Worm (Caenorhabditis elegans) whole organism, young adult: ENCODE results near the gene nspa-2.

Experiments used
- B0019.2 ChIP-seq: fragments of 200-800 bp; sonication (Bioruptor generic); conservative IDR thresholded peaks from 2 replicates; pipeline ENCODE4 v1.3.6; 2022; ENCODE audit warnings: missing genetic modification reagents, missing genetic modification characterization, missing compliant biosample characterization
- B0261.1 ChIP-seq: sonication (generic microtip); optimal IDR thresholded peaks from 2 replicates; lab custom pipeline; 2016; ENCODE audit warnings: mild to moderate bottlenecking, missing genetic modification characterization, moderate library complexity, missing compliant biosample characterization
- C06A6.2 ChIP-seq: fragments of 200-800 bp; sonication (Bioruptor generic); conservative IDR thresholded peaks from 2 replicates; pipeline ENCODE4 v1.3.6; 2022; ENCODE audit warnings: missing genetic modification characterization, missing compliant biosample characterization
- C17E4.6 ChIP-seq: fragments of 200-800 bp; sonication (Bioruptor generic); IDR thresholded peaks from 2 replicates; pipeline ENCODE4 v1.3.6; 2022; ENCODE audit warnings: missing genetic modification reagents, missing genetic modification characterization, missing compliant biosample characterization
- D2030.7 ChIP-seq: fragments of 200-800 bp; sonication (Bioruptor generic); IDR thresholded peaks from 2 replicates; pipeline ENCODE4 v1.3.6; 2022; ENCODE audit warnings: missing genetic modification reagents, missing genetic modification characterization, missing compliant biosample characterization
- F33H1.4 ChIP-seq: fragments of 200-800 bp; sonication (Bioruptor generic); IDR thresholded peaks from 2 replicates; pipeline ENCODE4 v1.3.6; 2022; ENCODE audit warnings: missing genetic modification reagents, missing genetic modification characterization, missing compliant biosample characterization
- F49E8.2 ChIP-seq: sonication (generic microtip); optimal IDR thresholded peaks from 3 replicates; lab custom pipeline; 2017; ENCODE audit warnings: missing genetic modification characterization, mild to moderate bottlenecking, missing compliant biosample characterization, antibody characterized with exemption, moderate library complexity; ENCODE audit not compliant: insufficient read depth
- K11D2.4 ChIP-seq: fragments of 200-800 bp; sonication (Bioruptor generic); IDR thresholded peaks from 2 replicates; pipeline ENCODE4 v1.3.6; 2022; ENCODE audit warnings: missing genetic modification reagents, missing genetic modification characterization, missing compliant biosample characterization
- K12H6.12 ChIP-seq: fragments of 200-800 bp; sonication (Bioruptor generic); optimal IDR thresholded peaks from 2 replicates; lab custom pipeline; 2018; ENCODE audit warnings: mild to moderate bottlenecking, missing genetic modification characterization, missing compliant biosample characterization
- T07F8.4 ChIP-seq: sonication (generic microtip); optimal IDR thresholded peaks from 2 replicates; lab custom pipeline; 2016; ENCODE audit warnings: mild to moderate bottlenecking, missing genetic modification characterization, moderate library complexity, missing compliant biosample characterization
- T26A5.8 ChIP-seq: sonication (generic microtip); optimal IDR thresholded peaks from 2 replicates; lab custom pipeline; 2016; ENCODE audit warnings: missing genetic modification characterization, missing compliant biosample characterization
- Y56A3A.18 ChIP-seq: fragments of 200-800 bp; sonication (Bioruptor generic); IDR thresholded peaks from 2 replicates; pipeline ENCODE4 v1.3.6; 2022; ENCODE audit warnings: missing genetic modification reagents, missing genetic modification characterization, missing compliant biosample characterization
- Y95B8A.8 ChIP-seq: fragments of 200-800 bp; sonication (Bioruptor generic); IDR thresholded peaks from 2 replicates; pipeline ENCODE4 v1.3.6; 2022; ENCODE audit warnings: missing genetic modification reagents, missing genetic modification characterization, missing compliant biosample characterization
- attf-5 ChIP-seq: fragments of 200-800 bp; sonication (Bioruptor generic); optimal IDR thresholded peaks from 2 replicates; lab custom pipeline; 2018; ENCODE audit warnings: mild to moderate bottlenecking, missing genetic modification characterization, missing compliant biosample characterization
- ceh-100 ChIP-seq: fragments of 200-800 bp; sonication (Bioruptor generic); IDR thresholded peaks from 2 replicates; pipeline ENCODE4 v1.3.6; 2022; ENCODE audit warnings: missing genetic modification reagents, missing genetic modification characterization, missing compliant biosample characterization
- ceh-91 ChIP-seq: fragments of 200-800 bp; sonication (Bioruptor generic); IDR thresholded peaks from 2 replicates; pipeline ENCODE4 v1.3.6; 2022; ENCODE audit warnings: missing genetic modification reagents, missing genetic modification characterization, missing compliant biosample characterization
- dpff-1 ChIP-seq: sonication (generic microtip); optimal IDR thresholded peaks from 2 replicates; lab custom pipeline; 2017; ENCODE audit warnings: mild to moderate bottlenecking, missing genetic modification characterization, missing compliant biosample characterization
- egl-44 ChIP-seq: fragments of 200-800 bp; sonication (Bioruptor generic); IDR thresholded peaks from 2 replicates; pipeline ENCODE4 v1.3.6; 2022; ENCODE audit warnings: missing genetic modification reagents, missing genetic modification characterization, missing compliant biosample characterization
- egrh-3 ChIP-seq: fragments of 200-800 bp; sonication (Bioruptor generic); IDR thresholded peaks from 2 replicates; pipeline ENCODE4 v1.3.6; 2022; ENCODE audit warnings: missing genetic modification reagents, missing genetic modification characterization, missing compliant biosample characterization
- ekl-4 ChIP-seq: fragments of 200-800 bp; sonication (Bioruptor generic); IDR thresholded peaks from 2 replicates; pipeline ENCODE4 v1.3.6; 2022; ENCODE audit warnings: missing genetic modification reagents, missing genetic modification characterization, missing compliant biosample characterization
- ets-4 ChIP-seq: fragments of 200-800 bp; sonication (Bioruptor generic); optimal IDR thresholded peaks from 2 replicates; lab custom pipeline; 2018; ENCODE audit warnings: mild to moderate bottlenecking, missing genetic modification characterization, missing compliant biosample characterization
- hlh-12 ChIP-seq: sonication (generic microtip); optimal IDR thresholded peaks from 2 replicates; lab custom pipeline; 2016; ENCODE audit warnings: missing genetic modification characterization, missing compliant biosample characterization
- hmg-1.2 ChIP-seq: fragments of 200-800 bp; sonication (Bioruptor generic); IDR thresholded peaks from 2 replicates; pipeline ENCODE4 v1.3.6; 2022; ENCODE audit warnings: missing genetic modification reagents, missing genetic modification characterization, missing compliant biosample characterization
- let-607 ChIP-seq, 2 experiments: fragments of 200-800 bp in 1 of 2; sonication (Bioruptor generic) in 1 of 2; sonication (generic microtip) in 1 of 2; optimal IDR thresholded peaks; 2 replicates each; lab custom pipeline; 2016 to 2018; ENCODE audit warnings: mild to moderate bottlenecking in 2 of 2, missing compliant biosample characterization in 2 of 2, missing genetic modification characterization in 2 of 2, moderate library complexity in 2 of 2, missing genotype in 1 of 2
- lsl-1 ChIP-seq: fragments of 200-800 bp; sonication (Bioruptor generic); optimal IDR thresholded peaks from 2 replicates; lab custom pipeline; 2018; ENCODE audit warnings: mild to moderate bottlenecking, missing genetic modification characterization, moderate library complexity, missing compliant biosample characterization
- madf-10 ChIP-seq: sonication (generic microtip); optimal IDR thresholded peaks from 2 replicates; lab custom pipeline; 2016; ENCODE audit warnings: mild to moderate bottlenecking, missing genetic modification characterization, missing compliant biosample characterization
- madf-3 ChIP-seq: fragments of 200-800 bp; sonication (Bioruptor generic); IDR thresholded peaks from 2 replicates; pipeline ENCODE4 v1.3.6; 2022; ENCODE audit warnings: missing genetic modification reagents, missing genetic modification characterization, missing compliant biosample characterization
- nfya-1 ChIP-seq: sonication (generic microtip); optimal IDR thresholded peaks from 2 replicates; lab custom pipeline; 2017; ENCODE audit warnings: antibody characterized with exemption, missing compliant biosample characterization, missing genetic modification characterization, borderline replicate concordance; ENCODE audit not compliant: insufficient read depth
- nfyb-1 ChIP-seq: fragments of 200-800 bp; sonication (Bioruptor generic); IDR thresholded peaks from 2 replicates; pipeline ENCODE4 v1.3.6; 2022; ENCODE audit warnings: missing genetic modification reagents, missing genetic modification characterization, missing compliant biosample characterization
- nhr-120 ChIP-seq: fragments of 200-800 bp; sonication (Bioruptor generic); IDR thresholded peaks from 2 replicates; pipeline ENCODE4 v1.3.6; 2022; ENCODE audit warnings: missing genetic modification characterization, missing compliant biosample characterization
- nhr-80 ChIP-seq: sonication (generic microtip); optimal IDR thresholded peaks from 2 replicates; lab custom pipeline; 2016; ENCODE audit warnings: missing genetic modification characterization, missing compliant biosample characterization
- pha-4 ChIP-seq: fragments of 150-350 bp; sonication (generic microtip); optimal IDR thresholded peaks from 2 replicates; lab custom pipeline; 2014; ENCODE audit warnings: missing biosample characterization, missing genetic modification reagents, missing genetic modification characterization
- rec-8 ChIP-seq, 2 experiments: sonication (generic microtip); optimal IDR thresholded peaks; 2 replicates each; lab custom pipeline; 2016; ENCODE audit warnings: mild to moderate bottlenecking in 2 of 2, missing genetic modification characterization in 2 of 2, missing genetic modification reagents in 2 of 2, missing genotype in 2 of 2, missing biosample characterization in 1 of 2, missing compliant biosample characterization in 1 of 2, moderate library complexity in 1 of 2
- repo-1 ChIP-seq: sonication (generic microtip); optimal IDR thresholded peaks from 2 replicates; lab custom pipeline; 2017; ENCODE audit warnings: mild to moderate bottlenecking, missing genetic modification characterization, missing compliant biosample characterization
- rpc-1 ChIP-seq, 2 experiments: fragments of 150-350 bp in 1 of 2; sonication (generic microtip) in 1 of 2; optimal IDR thresholded peaks; 2 replicates each; lab custom pipeline; 2014 to 2018; ENCODE audit warnings: missing biosample characterization in 1 of 2, missing genetic modification characterization in 1 of 2, missing genetic modification reagents in 1 of 2, missing genotype in 1 of 2
- sea-2 ChIP-seq: fragments of 200-800 bp; sonication (Bioruptor generic); IDR thresholded peaks from 2 replicates; pipeline ENCODE4 v1.3.6; 2022; ENCODE audit warnings: missing genetic modification characterization, missing compliant biosample characterization
- snpc-1.1 ChIP-seq: sonication (generic microtip); optimal IDR thresholded peaks from 2 replicates; lab custom pipeline; 2017; ENCODE audit warnings: missing genetic modification characterization, mild to moderate bottlenecking, missing compliant biosample characterization, antibody characterized with exemption, moderate library complexity, missing genotype, missing genetic modification reagents; ENCODE audit not compliant: insufficient read depth
- snpc-3.4 ChIP-seq: sonication (generic microtip); optimal IDR thresholded peaks from 2 replicates; lab custom pipeline; 2017; ENCODE audit warnings: missing genetic modification characterization, mild to moderate bottlenecking, missing compliant biosample characterization, antibody characterized with exemption, moderate library complexity, missing genotype, missing genetic modification reagents
- snpc-4 ChIP-seq, 5 experiments: fragments of 150-350 bp in 1 of 5; sonication (generic microtip) in 4 of 5; optimal IDR thresholded peaks; 2 replicates each; lab custom pipeline; 2014 to 2018; ENCODE audit warnings: missing genetic modification characterization in 5 of 5, missing biosample characterization in 3 of 5, antibody characterized with exemption in 2 of 5, mild to moderate bottlenecking in 2 of 5, missing compliant biosample characterization in 2 of 5, missing genotype in 2 of 5, moderate library complexity in 2 of 5, missing genetic modification reagents in 1 of 5
- somi-1 ChIP-seq: fragments of 200-800 bp; sonication (Bioruptor generic); optimal IDR thresholded peaks from 2 replicates; lab custom pipeline; 2018; ENCODE audit warnings: mild to moderate bottlenecking, missing genetic modification characterization, missing compliant biosample characterization
- tbp1 ChIP-seq: fragments of 200-800 bp; sonication (Bioruptor generic); optimal IDR thresholded peaks from 2 replicates; lab custom pipeline; 2018; ENCODE audit warnings: mild to moderate bottlenecking, missing genetic modification characterization, missing compliant biosample characterization
- tbx-9 ChIP-seq: sonication (generic microtip); optimal IDR thresholded peaks from 2 replicates; lab custom pipeline; 2016; ENCODE audit warnings: borderline replicate concordance, missing genetic modification characterization, inconsistent platforms, missing compliant biosample characterization
- zfh-2 ChIP-seq: fragments of 200-800 bp; sonication (Bioruptor generic); conservative IDR thresholded peaks from 2 replicates; pipeline ENCODE4 v1.3.6; 2022; ENCODE audit warnings: missing genetic modification reagents, missing genetic modification characterization, missing compliant biosample characterization
- ztf-28 ChIP-seq: fragments of 200-800 bp; sonication (Bioruptor generic); IDR thresholded peaks from 2 replicates; pipeline ENCODE4 v1.3.6; 2022; ENCODE audit warnings: missing genetic modification reagents, missing genetic modification characterization, missing compliant biosample characterization
- ztf-3 ChIP-seq: fragments of 200-800 bp; sonication (Bioruptor generic); optimal IDR thresholded peaks from 2 replicates; lab custom pipeline; 2018; ENCODE audit warnings: mild to moderate bottlenecking, missing genetic modification characterization, missing compliant biosample characterization
- ztf-6 ChIP-seq: fragments of 200-800 bp; sonication (Bioruptor generic); IDR thresholded peaks from 2 replicates; pipeline ENCODE4 v1.3.6; 2022; ENCODE audit warnings: missing genetic modification reagents, missing genetic modification characterization, missing compliant biosample characterization

nspa-2 gene

ce11 chrV:14855626-14856025, 35.3 kb upstream of the nspa-2 start (continued):
- TF ChIP-seq ets-4 (GFP tag; lab: Kevin White, UChicago) (no peak), tbp1 (GFP tag; lab: Kevin White, UChicago) (peak; percentile 92), nhr-80 (tag; lab: Kevin White, UChicago) (no peak), Y56A3A.18 (GFP tag; lab: Robert Waterston, UW) (0 out of 2 replicates have a peak, but pooled peaks have one; percentile 68), tbx-9 (tag; lab: Kevin White, UChicago) (no peak), T26A5.8 (tag; lab: Kevin White, UChicago) (no peak), ekl-4 (GFP tag; lab: Robert Waterston, UW) (no peak; the same call in 1 of the 2 replicates), K12H6.12 (tag; lab: Kevin White, UChicago) (no peak), T07F8.4 (tag; lab: Kevin White, UChicago) (peak; percentile 31), somi-1 (no peak), snpc-1.1 (tag; lab: Kevin White, UChicago) (peak; percentile 88), snpc-3.4 (tag; lab: Kevin White, UChicago) (peak; percentile 79), C17E4.6 (no peak), D2030.7 (GFP tag; lab: Robert Waterston, UW) (peak; percentile 48; the same call in 1 of the 2 replicates), hmg-1.2 (GFP tag; lab: Robert Waterston, UW) (peak; percentile 68), ceh-100 (no peak), Y95B8A.8 (GFP tag; lab: Robert Waterston, UW) (0 out of 2 replicates have a peak, but pooled peaks have one; percentile 33), hlh-12 (tag; lab: Kevin White, UChicago) (no peak), repo-1 (no peak), let-607 (tag; optimal IDR thresholded peaks at IDR 0.05; lab: Kevin White, UChicago) (no peak), nhr-120 (GFP tag; lab: Robert Waterston, UW) (no peak), madf-3 (0 out of 2 replicates have a peak, but pooled peaks have one; percentile 78), ztf-28 (GFP tag; lab: Robert Waterston, UW) (no peak), ztf-3 (GFP tag; lab: Kevin White, UChicago) (no peak), madf-10 (no peak), ztf-6 (GFP tag; lab: Robert Waterston, UW) (no peak), F33H1.4 (GFP tag; lab: Robert Waterston, UW) (peak; percentile 17; the same call in 1 of the 2 replicates), ceh-91 (no peak), C06A6.2 (GFP tag; lab: Robert Waterston, UW) (no peak), sea-2 (GFP tag; lab: Robert Waterston, UW) (no peak), rpc-1 (optimal IDR thresholded peaks at IDR 0.05; lab: Kevin White, UChicago) (peak; percentile 72), rpc-1 (tag; optimal IDR thresholded peaks at IDR 0.05; lab: Kevin White, UChicago) (peak; percentile 75), egl-44 (no peak), egrh-3 (no peak; the same call in 1 of the 2 replicates), zfh-2 (GFP tag; lab: Robert Waterston, UW) (no peak), K11D2.4 (GFP tag; lab: Robert Waterston, UW) (no peak), rec-8 (tag; optimal IDR thresholded peaks at IDR 0.05; lab: Kevin White, UChicago) (peak in 1 of 2 experiments; percentile 67), nfya-1 (tag; lab: Kevin White, UChicago) (no peak), B0261.1 (tag; lab: Kevin White, UChicago) (peak; percentile 87), attf-5 (GFP tag; lab: Kevin White, UChicago) (no peak), F49E8.2 (tag; lab: Kevin White, UChicago) (no peak), snpc-4 (GFP tag; optimal IDR thresholded peaks at IDR 0.05; lab: Kevin White, UChicago) (no peak), snpc-4 (tag; optimal IDR thresholded peaks at IDR 0.05; lab: Kevin White, UChicago) (peak; percentile 76 to 89 (median 82)), nfyb-1 (GFP tag; lab: Robert Waterston, UW) (peak; percentile 38; the same call in 1 of the 2 replicates), dpff-1 (no peak), pha-4 (tag; lab: Kevin White, UChicago) (no peak), B0019.2 (no peak), lsl-1 (no peak)
